Fruit fly (Drosophila melanogaster): Measurements from ENCODE around the gene mRpL38.

DNA sequence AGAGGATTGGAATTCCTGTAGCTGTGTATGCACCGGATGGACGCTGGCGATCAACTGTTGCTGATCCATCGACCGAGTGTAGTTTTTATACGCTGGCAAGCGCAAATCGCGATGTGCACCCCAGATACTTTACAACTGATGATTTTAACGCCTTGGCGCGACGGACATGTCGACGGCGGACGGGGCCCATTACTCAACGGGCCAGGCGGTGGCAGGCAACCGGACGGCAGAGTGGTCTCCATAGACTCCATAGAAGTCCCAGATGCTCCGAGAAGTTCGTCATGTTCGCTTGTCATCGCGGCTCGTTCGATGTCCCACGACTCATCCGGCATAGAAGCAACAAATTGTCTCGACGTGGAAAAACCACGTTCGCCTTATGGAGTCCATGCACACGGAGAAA lies 34.2 kb upstream of the mRpL38 start, which contains the start of gene CG13403:
- TF ChIP-seq chn (GFP tag; optimal IDR thresholded peaks at IDR 0.05) (no peak), ttk (GFP tag; IDR thresholded peaks at IDR 0.05) (no peak), ash1 (GFP tag; optimal IDR thresholded peaks at IDR 0.05) (no peak), CG13624 (GFP tag; optimal IDR thresholded peaks at IDR 0.05) (no peak), tio (GFP tag; optimal IDR thresholded peaks at IDR 0.05) (no peak), jumu (GFP tag; optimal IDR thresholded peaks at IDR 0.05) (no peak), CG2678 (tag; optimal IDR thresholded peaks at IDR 0.05) (no peak), Atf3 (GFP tag; optimal IDR thresholded peaks at IDR 0.05) (no peak), Scr (GFP tag; IDR thresholded peaks at IDR 0.05; ENCODE audit: partially characterized antibody) (no peak), shn (GFP tag; optimal IDR thresholded peaks at IDR 0.05) (no peak), H15 (GFP tag; IDR thresholded peaks at IDR 0.05) (no peak), kay (GFP tag; optimal IDR thresholded peaks at IDR 0.05) (no peak), emc (GFP tag; optimal IDR thresholded peaks at IDR 0.05) (no peak), trh (GFP tag; optimal IDR thresholded peaks at IDR 0.05) (no peak)

All from whole organism, embryonic.